Fruit fly (Drosophila melanogaster): ENCODE measurements around the gene dre4.

The dre4 gene

DNA sequence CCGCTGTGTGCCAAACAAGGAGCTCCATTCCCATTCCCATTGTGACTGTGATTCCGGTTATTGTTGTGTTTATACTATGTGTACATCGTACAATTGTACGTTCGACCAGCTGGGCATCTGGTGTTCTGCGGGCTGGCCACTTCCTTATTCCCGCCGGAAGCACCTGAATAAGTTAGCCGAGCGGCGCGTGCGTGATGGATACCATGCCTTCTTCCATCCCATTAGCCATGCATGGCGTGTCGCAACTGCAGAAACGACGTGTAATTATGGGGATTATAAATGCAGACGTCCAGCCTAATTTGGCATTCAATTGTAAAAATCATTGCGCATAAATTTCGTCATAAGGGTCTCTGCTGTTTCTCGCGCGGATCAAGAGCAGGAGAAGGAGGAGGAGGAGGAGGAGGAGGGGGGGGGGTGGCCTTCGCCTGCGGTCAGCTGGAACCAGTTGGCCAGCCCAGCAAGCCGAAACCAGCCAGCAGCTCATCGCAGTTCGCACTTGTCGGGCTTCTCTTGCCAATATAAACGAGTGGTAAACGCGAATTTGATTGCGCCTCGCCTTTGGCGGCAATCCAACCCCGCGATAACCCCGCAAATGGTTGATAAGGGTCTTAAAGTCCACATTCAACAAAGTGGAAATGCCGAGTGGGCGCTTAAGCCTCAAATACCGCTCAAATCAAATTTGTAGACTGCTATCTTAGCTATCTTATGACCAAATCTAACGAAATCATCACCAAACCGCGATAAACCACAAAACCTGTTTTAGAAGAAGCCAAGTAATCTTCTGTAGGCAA, 9.9 kb downstream of the dre4 start:
- TF ChIP-seq CG32121 (GFP tag; IDR thresholded peaks at IDR 0.05): 0 out of 2 replicates have a peak, but pooled peaks have one; percentile 9
- no peak for TF ChIP-seq CG8159 (tag; optimal IDR thresholded peaks at IDR 0.05)
- TF ChIP-seq CG4496 (GFP tag; IDR thresholded peaks at IDR 0.05): peak; percentile 37; the same call in 1 of the 3 replicates
- TF ChIP-seq rn (GFP tag; IDR thresholded peaks at IDR 0.05): no peak
- no peak for TF ChIP-seq CG10348 (GFP tag; IDR thresholded peaks at IDR 0.05)
- no peak for TF ChIP-seq EcR (GFP tag; optimal IDR thresholded peaks at IDR 0.05)
- peak; percentile 55 for TF ChIP-seq gl (tag; optimal IDR thresholded peaks at IDR 0.05)
- TF ChIP-seq CG12605 (GFP tag; IDR thresholded peaks at IDR 0.05): 0 out of 2 replicates have a peak, but pooled peaks have one; percentile 7
- TF ChIP-seq CG8301 (tag; optimal IDR thresholded peaks at IDR 0.05): peak; percentile 2

DNA sequence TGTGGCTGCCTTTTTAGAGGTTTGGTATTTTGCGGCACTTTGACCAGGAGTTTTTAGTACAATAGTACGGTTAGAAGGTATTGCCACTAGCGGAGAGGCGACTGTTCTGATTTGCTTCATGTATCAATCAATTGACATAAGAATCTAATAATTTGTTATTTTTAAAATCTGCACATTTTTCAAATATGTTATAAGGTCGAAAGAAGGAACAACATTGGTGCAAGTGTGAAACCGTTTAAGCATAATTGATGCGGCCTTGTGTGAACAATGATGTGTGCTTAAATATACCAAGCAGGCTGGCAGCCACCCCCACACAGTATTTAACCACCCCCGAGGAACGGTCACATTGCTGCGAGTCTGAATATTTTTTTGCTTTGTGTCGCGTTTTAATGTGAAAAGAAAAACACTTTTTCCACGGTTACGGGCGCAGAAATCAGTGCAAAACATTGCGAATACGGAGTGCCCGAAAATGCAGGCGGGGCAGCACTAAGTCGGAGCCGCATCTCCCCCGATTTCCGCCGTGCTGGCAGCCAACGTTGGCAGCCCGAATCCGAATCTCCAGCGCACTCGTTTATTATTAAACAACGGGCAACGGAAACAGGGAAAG, 10.9 kb downstream of the dre4 start, which contains the start of the genes HBS1 and CG12025:
TSS of gene HBS1 (minus strand) at position 120 of the 607 bp plus-strand sequence.
TSS of gene CG12025 (plus strand) at position 310 of the 607 bp plus-strand sequence.
- peak; percentile 56 for TF ChIP-seq CG8159 (tag; optimal IDR thresholded peaks at IDR 0.05)
- TF ChIP-seq CG15710 (tag; optimal IDR thresholded peaks at IDR 0.05): peak; percentile 54
- peak; percentile 14 for TF ChIP-seq CG34367 (tag; optimal IDR thresholded peaks at IDR 0.05)
- TF ChIP-seq gl (tag; optimal IDR thresholded peaks at IDR 0.05): no peak
- TF ChIP-seq rn (GFP tag; IDR thresholded peaks at IDR 0.05): no peak
- TF ChIP-seq CG4496 (GFP tag; IDR thresholded peaks at IDR 0.05): peak; percentile 57; the same call in 1 of the 3 replicates
- peak; percentile 42 for TF ChIP-seq CG8301 (tag; optimal IDR thresholded peaks at IDR 0.05)
- peak; percentile 44 for TF ChIP-seq CG17806 (tag; optimal IDR thresholded peaks at IDR 0.05)
- TF ChIP-seq EcR (GFP tag; optimal IDR thresholded peaks at IDR 0.05): no peak
- TF ChIP-seq Ets98B (GFP tag; IDR thresholded peaks at IDR 0.05): peak; percentile 31; the same call in 1 of the 2 replicates
- TF ChIP-seq fd96Ca (GFP tag; IDR thresholded peaks at IDR 0.05): peak; percentile 68; the same call in 2 of the 3 replicates
- peak; percentile 35 for TF ChIP-seq CG9948 (tag; optimal IDR thresholded peaks at IDR 0.05)
- TF ChIP-seq Snoo (tag; optimal IDR thresholded peaks at IDR 0.05): peak; percentile 2
- no peak for TF ChIP-seq Pif1B (GFP tag; optimal IDR thresholded peaks at IDR 0.05)

DNA sequence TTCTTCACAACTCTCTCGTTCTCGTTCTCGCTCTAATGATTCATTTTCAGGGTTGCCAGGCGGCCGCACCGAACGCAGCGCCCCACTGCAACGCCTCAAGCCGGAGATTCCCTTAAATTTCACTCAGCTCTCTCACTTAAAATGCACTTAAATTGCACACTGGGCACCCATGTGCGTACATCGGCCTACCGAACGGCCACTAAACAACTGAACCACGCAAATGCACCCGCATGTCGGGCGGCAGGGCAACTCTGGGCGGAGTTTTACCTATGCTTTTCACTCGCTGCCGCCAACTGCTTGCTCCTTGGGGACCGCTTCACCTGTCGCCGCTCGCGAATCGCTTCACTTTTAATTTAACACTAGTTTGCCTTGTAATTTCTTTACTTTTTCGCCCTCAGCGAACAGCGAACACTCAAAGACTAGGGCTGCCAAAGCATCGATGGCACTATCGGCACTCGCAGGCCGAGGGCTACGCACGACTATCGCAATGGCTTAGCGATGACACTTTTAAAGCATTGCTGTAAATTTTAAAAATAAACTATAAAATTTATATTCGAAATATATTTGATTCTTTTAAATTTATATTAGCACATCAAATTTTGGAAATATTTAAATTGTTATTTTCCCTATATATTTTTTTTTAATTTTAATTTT, 14.2 kb downstream of the dre4 start, which contains the start of gene Rap1:
TSS of gene Rap1 (minus strand) at position 446 of the 654 bp plus-strand sequence.
- no peak for TF ChIP-seq CG10348 (GFP tag; IDR thresholded peaks at IDR 0.05)
- peak; percentile 5 for TF ChIP-seq CG9948 (tag; optimal IDR thresholded peaks at IDR 0.05)
- peak; percentile 38 for TF ChIP-seq CG8159 (tag; optimal IDR thresholded peaks at IDR 0.05)
- peak; percentile 5 for TF ChIP-seq rn (GFP tag; IDR thresholded peaks at IDR 0.05)
- TF ChIP-seq CG17806 (tag; optimal IDR thresholded peaks at IDR 0.05): no peak
- TF ChIP-seq fd96Ca (GFP tag; IDR thresholded peaks at IDR 0.05): peak; percentile 49; the same call in 2 of the 3 replicates
- TF ChIP-seq CG32121 (GFP tag; IDR thresholded peaks at IDR 0.05): peak; percentile 28; the same call in 1 of the 2 replicates
- peak; percentile 44 for TF ChIP-seq CG4496 (GFP tag; IDR thresholded peaks at IDR 0.05)
- no peak; the same call in 1 of the 2 replicates for TF ChIP-seq Ets98B (GFP tag; IDR thresholded peaks at IDR 0.05)
- no peak for TF ChIP-seq Pif1B (GFP tag; optimal IDR thresholded peaks at IDR 0.05)
- TF ChIP-seq CG13204 (GFP tag; optimal IDR thresholded peaks at IDR 0.05): no peak
- peak; percentile 35 for TF ChIP-seq CG14655 (GFP tag; optimal IDR thresholded peaks at IDR 0.05)
- no peak for TF ChIP-seq CG34367 (tag; optimal IDR thresholded peaks at IDR 0.05)
- peak; percentile 51 for TF ChIP-seq Snoo (tag; optimal IDR thresholded peaks at IDR 0.05)
- no peak for TF ChIP-seq gl (tag; optimal IDR thresholded peaks at IDR 0.05)
- peak; percentile 48 for TF ChIP-seq D1 (tag; optimal IDR thresholded peaks at IDR 0.05)
- no peak; the same call in 1 of the 2 replicates for TF ChIP-seq CG12605 (GFP tag; IDR thresholded peaks at IDR 0.05)
- TF ChIP-seq Pif1A (GFP tag; optimal IDR thresholded peaks at IDR 0.05): peak; percentile 21

DNA sequence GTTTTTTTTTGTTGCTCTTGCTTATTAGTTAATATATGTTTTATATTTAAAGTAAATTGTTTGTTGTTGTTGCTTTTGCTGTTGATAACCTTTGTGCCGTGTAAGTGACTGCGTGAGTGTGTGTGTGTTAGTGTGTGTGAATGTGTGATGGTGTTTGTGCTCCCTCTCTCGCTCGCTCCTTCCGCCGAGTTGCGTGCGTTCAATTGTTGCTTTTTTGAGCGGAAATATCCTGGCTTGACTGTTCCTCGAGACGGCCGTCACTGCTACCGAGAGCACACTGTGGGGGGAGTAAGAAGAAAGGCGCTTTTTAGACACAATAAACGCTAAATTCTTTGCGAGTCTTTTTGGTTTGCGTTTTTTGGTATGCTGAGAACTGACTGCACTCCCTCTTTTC, 14.7 kb downstream of the dre4 start:
- TF ChIP-seq EcR (GFP tag; optimal IDR thresholded peaks at IDR 0.05): peak; percentile 54
- peak; percentile 2 for TF ChIP-seq CG14655 (GFP tag; optimal IDR thresholded peaks at IDR 0.05)
- TF ChIP-seq CG13204 (GFP tag; optimal IDR thresholded peaks at IDR 0.05): no peak
- peak; percentile 32 for TF ChIP-seq CG12605 (GFP tag; IDR thresholded peaks at IDR 0.05)
- no peak for TF ChIP-seq D1 (tag; optimal IDR thresholded peaks at IDR 0.05)

DNA sequence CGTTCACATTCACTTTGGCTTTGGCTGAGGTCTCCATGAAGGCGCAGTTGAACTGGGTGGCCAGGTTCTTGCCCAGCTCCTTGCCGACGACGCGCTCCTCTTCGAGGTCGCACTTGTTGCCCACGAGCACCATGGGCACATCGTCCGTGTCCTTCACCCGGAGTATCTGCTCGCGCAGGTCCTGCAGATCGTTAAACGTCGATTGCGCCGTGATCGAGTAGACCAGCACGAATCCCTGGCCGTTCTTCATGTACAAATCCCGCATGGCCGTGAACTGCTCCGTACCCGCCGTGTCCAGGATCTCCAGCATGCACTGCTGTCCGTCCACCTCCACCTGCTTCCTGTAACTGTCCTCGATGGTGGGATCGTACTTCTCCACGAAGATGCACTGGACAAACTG, 15.4 kb downstream of the dre4 start:
- no peak for TF ChIP-seq EcR (GFP tag; optimal IDR thresholded peaks at IDR 0.05)
- TF ChIP-seq CG8301 (tag; optimal IDR thresholded peaks at IDR 0.05): no peak
- TF ChIP-seq Pif1B (GFP tag; optimal IDR thresholded peaks at IDR 0.05): no peak
- TF ChIP-seq CG17806 (tag; optimal IDR thresholded peaks at IDR 0.05): no peak
- TF ChIP-seq CG8159 (tag; optimal IDR thresholded peaks at IDR 0.05): no peak
- no peak for TF ChIP-seq CG34367 (tag; optimal IDR thresholded peaks at IDR 0.05)
- TF ChIP-seq Snoo (tag; optimal IDR thresholded peaks at IDR 0.05): no peak
- no peak for TF ChIP-seq CG32121 (GFP tag; IDR thresholded peaks at IDR 0.05)
- no peak for TF ChIP-seq gl (tag; optimal IDR thresholded peaks at IDR 0.05)
- no peak for TF ChIP-seq CG9948 (tag; optimal IDR thresholded peaks at IDR 0.05)
- no peak for TF ChIP-seq Ets98B (GFP tag; IDR thresholded peaks at IDR 0.05)
- TF ChIP-seq CG13204 (GFP tag; optimal IDR thresholded peaks at IDR 0.05): no peak
- TF ChIP-seq CG4496 (GFP tag; IDR thresholded peaks at IDR 0.05): no peak
- TF ChIP-seq rn (GFP tag; IDR thresholded peaks at IDR 0.05): no peak
- no peak for TF ChIP-seq CG10348 (GFP tag; IDR thresholded peaks at IDR 0.05)
